Worm (Caenorhabditis elegans): ENCODE results near the gene C54G10.1.

DNA sequence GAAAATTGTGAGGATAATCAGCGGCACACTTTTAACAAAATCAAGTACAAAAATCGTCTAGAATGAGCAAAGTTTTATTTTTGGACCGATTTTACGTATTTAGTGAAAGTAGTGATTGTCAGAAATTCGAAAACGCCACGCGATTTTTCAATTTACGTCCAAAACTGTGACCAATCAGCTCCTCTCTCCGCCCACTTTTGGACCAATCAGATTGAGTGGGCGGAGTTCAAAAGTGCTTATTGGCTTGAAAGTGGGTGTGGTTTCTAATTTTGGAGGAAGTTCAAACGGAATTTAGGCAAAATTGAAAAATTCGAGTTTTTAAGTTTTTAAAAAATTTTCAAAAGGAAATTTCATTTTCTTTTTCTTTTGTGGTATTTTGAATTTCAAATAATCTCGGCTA, 26.4 kb upstream of the C54G10.1 start:
- TF ChIP-seq aly-2 (tag; optimal IDR thresholded peaks at IDR 0.05) (no peak), ceh-16 (tag; optimal IDR thresholded peaks at IDR 0.05) (no peak), daf-12 (tag; optimal IDR thresholded peaks at IDR 0.05) (no peak), unc-62 (GFP tag; optimal IDR thresholded peaks at IDR 0.05) (no peak), R02D3.7 (tag; optimal IDR thresholded peaks at IDR 0.05) (no peak), lin-39 (tag; optimal IDR thresholded peaks at IDR 0.05) (no peak), nhr-43 (tag; optimal IDR thresholded peaks at IDR 0.05; ENCODE audit: poor library complexity, severe bottlenecking) (no peak), nfya-1 (tag; optimal IDR thresholded peaks at IDR 0.05; ENCODE audit: insufficient read depth) (peak; percentile 86), nhr-28 (tag; optimal IDR thresholded peaks at IDR 0.05) (no peak), fkh-10 (GFP tag; optimal IDR thresholded peaks at IDR 0.05) (no peak), ama-1 (optimal IDR thresholded peaks at IDR 0.05) (no peak), elt-1 (tag; optimal IDR thresholded peaks at IDR 0.05) (no peak), egl-27 (tag; optimal IDR thresholded peaks at IDR 0.05) (no peak), nhr-237 (tag; optimal IDR thresholded peaks at IDR 0.05) (no peak)
